Fruit fly (Drosophila melanogaster) whole organism, embryonic: ENCODE measurements around the gene CG9691.

ENCODE experiments used
- Atf3 ChIP-seq: fragments of 200-800 bp; sonication (Bioruptor generic); optimal IDR thresholded peaks from 3 replicates; lab custom pipeline; 2016; ENCODE audit warnings: missing biosample characterization, missing genetic modification characterization
- Bdp1 ChIP-seq: fragments of 200-800 bp; sonication (Bioruptor generic); optimal IDR thresholded peaks from 3 replicates; lab custom pipeline; 2016; ENCODE audit warnings: missing biosample characterization, missing genetic modification characterization
- Bteb2 ChIP-seq: fragments of 200-800 bp; sonication (Bioruptor generic); optimal IDR thresholded peaks from 2 replicates; lab custom pipeline; 2016; ENCODE audit warnings: missing biosample characterization, missing genetic modification characterization
- CG10209 ChIP-seq: fragments of 200-800 bp; sonication (Bioruptor generic); optimal IDR thresholded peaks from 3 replicates; lab custom pipeline; 2017; ENCODE audit warnings: missing biosample characterization, mild to moderate bottlenecking, missing genetic modification characterization, missing genetic modification reagents
- CG11398 ChIP-seq: fragments of 200-800 bp; sonication (Bioruptor generic); optimal IDR thresholded peaks from 2 replicates; lab custom pipeline; 2016; ENCODE audit warnings: missing biosample characterization, missing genetic modification characterization
- CG11456 ChIP-seq: fragments of 200-800 bp; sonication (Bioruptor generic); IDR thresholded peaks from 3 replicates; pipeline ENCODE4 v1.3.6; 2022; ENCODE audit warnings: missing biosample characterization, missing genetic modification characterization
- CG12236 ChIP-seq: fragments of 200-800 bp; sonication (Bioruptor generic); optimal IDR thresholded peaks from 2 replicates; lab custom pipeline; 2016; ENCODE audit warnings: missing biosample characterization, missing genetic modification characterization
- CG14014 ChIP-seq: fragments of 200-800 bp; sonication (Bioruptor generic); IDR thresholded peaks from 2 replicates; pipeline ENCODE4 v1.3.6; 2022; ENCODE audit warnings: missing biosample characterization, missing genetic modification characterization
- CG14710 ChIP-seq: fragments of 200-800 bp; sonication (Bioruptor generic); optimal IDR thresholded peaks from 3 replicates; lab custom pipeline; 2019; ENCODE audit warnings: missing biosample characterization, mild to moderate bottlenecking, missing genetic modification characterization, moderate library complexity
- CG14965 ChIP-seq: fragments of 200-800 bp; sonication (Bioruptor generic); optimal IDR thresholded peaks from 2 replicates; lab custom pipeline; 2016; ENCODE audit warnings: missing biosample characterization, missing genetic modification characterization, borderline replicate concordance
- CG1602 ChIP-seq: fragments of 200-800 bp; sonication (Bioruptor generic); optimal IDR thresholded peaks from 3 replicates; lab custom pipeline; 2016; ENCODE audit warnings: missing biosample characterization, missing genetic modification characterization
- CG1603 ChIP-seq: fragments of 200-800 bp; sonication (Bioruptor generic); optimal IDR thresholded peaks from 2 replicates; lab custom pipeline; 2019; ENCODE audit warnings: missing biosample characterization, mild to moderate bottlenecking, missing genetic modification characterization, moderate library complexity
- CG1647 ChIP-seq: fragments of 200-800 bp; sonication (Bioruptor generic); optimal IDR thresholded peaks from 3 replicates; lab custom pipeline; 2016; ENCODE audit warnings: missing biosample characterization, missing genetic modification characterization
- CG17829 ChIP-seq: fragments of 200-800 bp; optimal IDR thresholded peaks from 2 replicates; lab custom pipeline; 2019; ENCODE audit warnings: missing biosample characterization, mild to moderate bottlenecking, missing genetic modification characterization, moderate library complexity
- CG18619 ChIP-seq: fragments of 200-800 bp; sonication (Bioruptor generic); optimal IDR thresholded peaks from 3 replicates; lab custom pipeline; 2017; ENCODE audit warnings: missing biosample characterization, mild to moderate bottlenecking, missing genetic modification characterization
- CG2116 ChIP-seq: fragments of 200-800 bp; sonication (Bioruptor generic); optimal IDR thresholded peaks from 3 replicates; lab custom pipeline; 2018; ENCODE audit warnings: missing biosample characterization, mild to moderate bottlenecking, missing genetic modification characterization
- CG2712 ChIP-seq: fragments of 200-800 bp; optimal IDR thresholded peaks from 3 replicates; lab custom pipeline; 2019; ENCODE audit warnings: missing biosample characterization, mild to moderate bottlenecking, missing genetic modification characterization, moderate library complexity
- CG34422 ChIP-seq: fragments of 200-800 bp; sonication (Bioruptor generic); IDR thresholded peaks from 3 replicates; pipeline ENCODE4 v1.3.6; 2022; ENCODE audit warnings: missing biosample characterization, missing genetic modification characterization
- CG43689 ChIP-seq: fragments of 200-800 bp; sonication (Bioruptor generic); IDR thresholded peaks from 2 replicates; pipeline ENCODE4 v1.3.6; 2022; ENCODE audit warnings: missing biosample characterization, missing genetic modification characterization
- CG6272 ChIP-seq: fragments of 200-800 bp; sonication (Bioruptor generic); IDR thresholded peaks from 2 replicates; pipeline ENCODE4 v1.3.6; 2022; ENCODE audit warnings: missing biosample characterization, missing genetic modification characterization
- CG7928 ChIP-seq: fragments of 200-800 bp; sonication (Bioruptor generic); optimal IDR thresholded peaks from 2 replicates; lab custom pipeline; 2017; ENCODE audit warnings: missing biosample characterization, mild to moderate bottlenecking, missing genetic modification characterization
- Gsc ChIP-seq: fragments of 200-800 bp; sonication (Bioruptor generic); IDR thresholded peaks from 2 replicates; pipeline ENCODE4 v1.3.6; 2022; ENCODE audit warnings: missing biosample characterization, missing genetic modification characterization
- Nf-YB ChIP-seq: fragments of 200-800 bp; sonication (Bioruptor generic); optimal IDR thresholded peaks from 3 replicates; lab custom pipeline; 2019; ENCODE audit warnings: missing biosample characterization, mild to moderate bottlenecking, missing genetic modification characterization, moderate library complexity
- Sin3A ChIP-seq: fragments of >200 bp; optimal IDR thresholded peaks from 2 replicates; lab custom pipeline; 2018
- Six4 ChIP-seq: fragments of 200-800 bp; sonication (Bioruptor generic); optimal IDR thresholded peaks from 2 replicates; lab custom pipeline; 2016; ENCODE audit warnings: missing biosample characterization, missing genetic modification characterization
- Spps ChIP-seq: fragments of 200-800 bp; sonication (Bioruptor generic); optimal IDR thresholded peaks from 2 replicates; lab custom pipeline; 2018; ENCODE audit warnings: missing biosample characterization, mild to moderate bottlenecking, missing genetic modification characterization
- Stat92E ChIP-seq, 3 experiments: fragments of >200 bp in 2 of 3; fragments of 200-800 bp in 1 of 3; sonication (Bioruptor generic) in 1 of 3; optimal IDR thresholded peaks; 2 replicates each; lab custom pipeline; 2017 to 2019; ENCODE audit warnings: missing biosample characterization in 3 of 3, missing genetic modification characterization in 3 of 3, mild to moderate bottlenecking in 1 of 3, moderate library complexity in 1 of 3
- Tbp ChIP-seq: fragments of >200 bp; optimal IDR thresholded peaks from 2 replicates; lab custom pipeline; 2018; ENCODE audit warnings: missing biosample characterization, missing genetic modification characterization
- ara ChIP-seq: fragments of 200-800 bp; sonication (Bioruptor generic); IDR thresholded peaks from 2 replicates; pipeline ENCODE4 v1.3.6; 2022; ENCODE audit warnings: missing biosample characterization, missing genetic modification characterization
- chinmo ChIP-seq: fragments of 200-800 bp; sonication (Bioruptor generic); IDR thresholded peaks from 4 replicates; pipeline ENCODE4 v1.3.6; 2022; ENCODE audit warnings: missing biosample characterization, missing genetic modification characterization; ENCODE audit not compliant: partially characterized antibody
- disco-r ChIP-seq: fragments of 200-800 bp; sonication (Bioruptor generic); optimal IDR thresholded peaks from 2 replicates; lab custom pipeline; 2016; ENCODE audit warnings: missing biosample characterization, missing genetic modification characterization
- gce ChIP-seq: fragments of 200-800 bp; sonication (Bioruptor generic); IDR thresholded peaks from 3 replicates; pipeline ENCODE4 v1.3.6; 2022; ENCODE audit warnings: missing biosample characterization, missing genetic modification characterization
- h ChIP-seq: fragments of >200 bp; optimal IDR thresholded peaks from 2 replicates; lab custom pipeline; 2017
- inv ChIP-seq: fragments of 200-800 bp; sonication (Bioruptor generic); IDR thresholded peaks from 2 replicates; pipeline ENCODE4 v1.3.6; 2022; ENCODE audit warnings: missing biosample characterization, missing genetic modification characterization; ENCODE audit not compliant: partially characterized antibody
- jigr1 ChIP-seq: fragments of 200-800 bp; sonication (Bioruptor generic); IDR thresholded peaks from 3 replicates; pipeline ENCODE4 v1.3.6; 2022; ENCODE audit warnings: missing biosample characterization, missing genetic modification characterization
- knrl ChIP-seq: fragments of 200-800 bp; sonication (Bioruptor generic); IDR thresholded peaks from 3 replicates; pipeline ENCODE4 v1.3.6; 2022; ENCODE audit warnings: missing biosample characterization, missing genetic modification characterization; ENCODE audit not compliant: partially characterized antibody
- lab ChIP-seq: fragments of 200-800 bp; sonication (Bioruptor generic); optimal IDR thresholded peaks from 3 replicates; lab custom pipeline; 2017; ENCODE audit warnings: missing biosample characterization, missing genetic modification characterization, mild to moderate bottlenecking, moderate library complexity, missing genetic modification reagents
- lilli ChIP-seq: fragments of 200-800 bp; sonication (Bioruptor generic); optimal IDR thresholded peaks from 3 replicates; lab custom pipeline; 2016; ENCODE audit warnings: missing biosample characterization, missing genetic modification characterization
- lola ChIP-seq, 3 experiments: fragments of >200 bp in 2 of 3; fragments of 200-800 bp in 1 of 3; sonication (Bioruptor generic) in 1 of 3; optimal IDR thresholded peaks; 2 replicates each; lab custom pipeline; 2017 to 2019; ENCODE audit warnings: missing biosample characterization in 3 of 3, missing genetic modification characterization in 3 of 3, mild to moderate bottlenecking in 1 of 3, moderate library complexity in 1 of 3
- lov ChIP-seq, 2 experiments: fragments of 200-800 bp in 1 of 2; fragments of >200 bp in 1 of 2; sonication (Bioruptor generic) in 1 of 2; IDR thresholded peaks in 1 of 2; optimal IDR thresholded peaks in 1 of 2; 2 replicates in 1 of 2; 3 replicates in 1 of 2; pipeline versions ENCODE4 v1.3.6 to Lab custom; 2017 to 2022; ENCODE audit warnings: missing biosample characterization in 1 of 2, missing genetic modification characterization in 1 of 2
- nerfin-2 ChIP-seq: fragments of 200-800 bp; sonication (Bioruptor generic); IDR thresholded peaks from 2 replicates; pipeline ENCODE4 v1.3.6; 2022; ENCODE audit warnings: missing biosample characterization, missing genetic modification characterization; ENCODE audit not compliant: partially characterized antibody
- odd ChIP-seq: fragments of 200-800 bp; sonication (Bioruptor generic); optimal IDR thresholded peaks from 2 replicates; lab custom pipeline; 2017; ENCODE audit warnings: missing biosample characterization, mild to moderate bottlenecking, missing genetic modification characterization
- pan ChIP-seq, 4 experiments: fragments of >200 bp in 3 of 4; fragments of 200-800 bp in 1 of 4; sonication (Bioruptor generic) in 1 of 4; optimal IDR thresholded peaks in 3 of 4; IDR thresholded peaks in 1 of 4; 2 replicates each; pipeline versions ENCODE4 v1.3.6 to Lab custom; 2017 to 2022; ENCODE audit warnings: missing biosample characterization in 2 of 4, missing genetic modification characterization in 2 of 4, mixed read lengths in 1 of 4
- peb ChIP-seq: fragments of 200-800 bp; sonication (Bioruptor generic); IDR thresholded peaks from 2 replicates; pipeline ENCODE4 v1.3.6; 2022; ENCODE audit warnings: missing biosample characterization, missing genetic modification characterization
- pfk ChIP-seq: fragments of 200-800 bp; sonication (Bioruptor generic); optimal IDR thresholded peaks from 2 replicates; lab custom pipeline; 2018; ENCODE audit warnings: missing biosample characterization, mild to moderate bottlenecking, missing genetic modification characterization, moderate library complexity
- pnt ChIP-seq: fragments of 200-800 bp; sonication (Bioruptor generic); optimal IDR thresholded peaks from 3 replicates; lab custom pipeline; 2016; ENCODE audit warnings: missing biosample characterization, missing genetic modification characterization
- pros ChIP-seq: fragments of 200-800 bp; sonication (Bioruptor generic); optimal IDR thresholded peaks from 3 replicates; lab custom pipeline; 2019; ENCODE audit warnings: missing biosample characterization, mild to moderate bottlenecking, missing genetic modification characterization, moderate library complexity
- scrt ChIP-seq: fragments of 200-800 bp; sonication (Bioruptor generic); optimal IDR thresholded peaks from 2 replicates; lab custom pipeline; 2018; ENCODE audit warnings: missing biosample characterization, mild to moderate bottlenecking, missing genetic modification characterization, moderate library complexity
- yki ChIP-seq: fragments of >200 bp; optimal IDR thresholded peaks from 3 replicates; lab custom pipeline; 2018
- zfh1 ChIP-seq: fragments of 200-800 bp; sonication (Bioruptor generic); IDR thresholded peaks from 3 replicates; pipeline ENCODE4 v1.3.6; 2022; ENCODE audit warnings: missing biosample characterization, missing genetic modification characterization

The CG9691 gene

dm6 chrX:9892834-9893233 lies 8.6 kb downstream of the CG9691 start (continued):
- TF ChIP-seq CG34422 (no peak; the same call in 2 of the 3 replicates), CG1602 (GFP tag; lab: Kevin White, UChicago) (no peak), CG14710 (no peak), pros (GFP tag; lab: Kevin White, UChicago) (no peak), CG14014 (0 out of 2 replicates have a peak, but pooled peaks have one; percentile 49), h (no peak), lilli (GFP tag; lab: Kevin White, UChicago) (peak; percentile 23), inv (GFP tag; lab: Robert Waterston, UW) (no peak), pan (optimal IDR thresholded peaks at IDR 0.05; lab: Kevin White, UChicago) (no peak), pan (GFP tag; optimal IDR thresholded peaks at IDR 0.05 in 1 of 2, IDR thresholded peaks at IDR 0.05 in 1 of 2) (peak in 1 of 2 experiments; percentile 69), CG2712 (tag; lab: Kevin White, UChicago) (peak; percentile 40), Stat92E (GFP tag; optimal IDR thresholded peaks at IDR 0.05; lab: Kevin White, UChicago) (no peak), Bdp1 (no peak), yki (lab: Kevin White, UChicago) (no peak), CG7928 (GFP tag; lab: Kevin White, UChicago) (no peak), lab (GFP tag; lab: Kevin White, UChicago) (peak; percentile 50), Bteb2 (no peak), zfh1 (GFP tag; lab: Robert Waterston, UW) (0 out of 3 replicates have a peak, but pooled peaks have one; percentile 43), CG12236 (GFP tag; lab: Kevin White, UChicago) (no peak), CG1647 (no peak), odd (no peak), lola (GFP tag; optimal IDR thresholded peaks at IDR 0.05; lab: Kevin White, UChicago) (no peak), lov (optimal IDR thresholded peaks at IDR 0.05; lab: Kevin White, UChicago) (no peak), lov (GFP tag; IDR thresholded peaks at IDR 0.05; lab: Robert Waterston, UW) (0 out of 3 replicates have a peak, but pooled peaks have one; percentile 20), CG14965 (GFP tag; lab: Kevin White, UChicago) (no peak), gce (0 out of 3 replicates have a peak, but pooled peaks have one; percentile 30), ara (GFP tag; lab: Robert Waterston, UW) (no peak; the same call in 1 of the 2 replicates), knrl (no peak), Tbp (GFP tag; lab: Kevin White, UChicago) (no peak), CG10209 (GFP tag; lab: Kevin White, UChicago) (peak; percentile 30), Nf-YB (no peak), CG11456 (GFP tag; lab: Robert Waterston, UW) (0 out of 3 replicates have a peak, but pooled peaks have one; percentile 54), Six4 (GFP tag; lab: Kevin White, UChicago) (no peak), scrt (GFP tag; lab: Kevin White, UChicago) (no peak), CG43689 (GFP tag; lab: Robert Waterston, UW) (no peak), CG6272 (GFP tag; lab: Robert Waterston, UW) (0 out of 2 replicates have a peak, but pooled peaks have one; percentile 31), Spps (no peak), disco-r (no peak), pnt (GFP tag; lab: Kevin White, UChicago) (peak; percentile 26), CG17829 (tag; lab: Kevin White, UChicago) (peak; percentile 8), Atf3 (GFP tag; lab: Kevin White, UChicago) (no peak), CG11398 (no peak), CG1603 (tag; lab: Kevin White, UChicago) (peak; percentile 58), CG2116 (GFP tag; lab: Kevin White, UChicago) (no peak), jigr1 (no peak), CG18619 (GFP tag; lab: Kevin White, UChicago) (no peak), pfk (GFP tag; lab: Kevin White, UChicago) (no peak), Sin3A (no peak), Gsc (GFP tag; lab: Robert Waterston, UW) (no peak), peb (GFP tag; lab: Robert Waterston, UW) (no peak), chinmo (no peak), nerfin-2 (GFP tag; lab: Robert Waterston, UW) (no peak)
